Fruit fly (Drosophila melanogaster) whole organism, pupa: ENCODE measurements around the gene CG31157.

Experiments
- CG13204 ChIP-seq: fragments of 200-800 bp; sonication (Bioruptor generic); optimal IDR thresholded peaks from 2 replicates; lab custom pipeline; 2018; ENCODE audit warnings: missing biosample characterization, mild to moderate bottlenecking, missing genetic modification characterization, moderate library complexity
- CG14655 ChIP-seq: fragments of 200-800 bp; sonication (Bioruptor generic); optimal IDR thresholded peaks from 3 replicates; lab custom pipeline; 2017; ENCODE audit warnings: mild to moderate bottlenecking, missing biosample characterization, missing genetic modification reagents, missing genetic modification characterization
- EcR ChIP-seq: fragments of 200-800 bp; sonication (Bioruptor generic); optimal IDR thresholded peaks from 3 replicates; lab custom pipeline; 2019; ENCODE audit warnings: missing biosample characterization, missing genetic modification characterization, mild to moderate bottlenecking, moderate library complexity, missing genetic modification reagents
- Ets98B ChIP-seq: fragments of 200-800 bp; sonication (Bioruptor generic); IDR thresholded peaks from 2 replicates; pipeline ENCODE4 v1.3.6; 2022; ENCODE audit warnings: missing biosample characterization, missing genetic modification characterization
- fd96Ca ChIP-seq: fragments of 200-800 bp; sonication (Bioruptor generic); IDR thresholded peaks from 3 replicates; pipeline ENCODE4 v1.3.6; 2022; ENCODE audit warnings: missing biosample characterization, missing genetic modification characterization
- rn ChIP-seq: fragments of 200-800 bp; sonication (Bioruptor generic); IDR thresholded peaks from 2 replicates; pipeline ENCODE4 v1.3.6; 2022; ENCODE audit warnings: missing biosample characterization, missing genetic modification characterization

- TF ChIP-seq EcR (GFP tag; lab: Kevin White, UChicago) (no peak), CG14655 (no peak), CG13204 (GFP tag; lab: Kevin White, UChicago) (no peak), fd96Ca (GFP tag; lab: Robert Waterston, UW) (no peak), Ets98B (GFP tag; lab: Robert Waterston, UW) (no peak), rn (no peak)
Observed at dm6 chr3R:13082382-13082781, 34.9 kb downstream of the CG31157 start.
